Worm (Caenorhabditis elegans) whole organism, mixed stage, embryonic: ENCODE data around the gene F58A4.1.

Source experiments
- M03D4.4 ChIP-seq: sonication (generic microtip); optimal IDR thresholded peaks from 2 replicates; lab custom pipeline; 2017; ENCODE audit warnings: mild to moderate bottlenecking, missing genetic modification characterization, missing compliant biosample characterization
- bed-3 ChIP-seq: fragments of 200-800 bp; sonication (Bioruptor generic); optimal IDR thresholded peaks from 3 replicates; lab custom pipeline; 2018; ENCODE audit warnings: mild to moderate bottlenecking, missing genetic modification characterization, moderate library complexity, missing compliant biosample characterization
- blmp-1 ChIP-seq: fragments of 150-350 bp; optimal IDR thresholded peaks from 2 replicates; lab custom pipeline; 2014; ENCODE audit warnings: missing biosample characterization, missing genetic modification characterization
- ceh-39 ChIP-seq: fragments of 150-350 bp; optimal IDR thresholded peaks from 2 replicates; lab custom pipeline; 2014; ENCODE audit warnings: missing biosample characterization, missing genetic modification characterization
- ceh-43 ChIP-seq: fragments of 200-800 bp; sonication (Bioruptor generic); optimal IDR thresholded peaks from 2 replicates; lab custom pipeline; 2018; ENCODE audit warnings: mild to moderate bottlenecking, missing genetic modification characterization, moderate library complexity, missing compliant biosample characterization
- ceh-83 ChIP-seq: fragments of 200-800 bp; sonication (Bioruptor generic); optimal IDR thresholded peaks from 2 replicates; lab custom pipeline; 2018; ENCODE audit warnings: mild to moderate bottlenecking, missing genetic modification characterization, missing compliant biosample characterization
- ces-1 ChIP-seq: fragments of 150-350 bp; optimal IDR thresholded peaks from 2 replicates; lab custom pipeline; 2014; ENCODE audit warnings: missing biosample characterization, missing genetic modification reagents, missing genetic modification characterization
- cnd-1 ChIP-seq: fragments of 200-800 bp; sonication (Bioruptor generic); optimal IDR thresholded peaks from 2 replicates; lab custom pipeline; 2018; ENCODE audit warnings: mild to moderate bottlenecking, missing genetic modification characterization, missing compliant biosample characterization
- drap-1 ChIP-seq: fragments of 200-800 bp; sonication (Bioruptor generic); optimal IDR thresholded peaks from 3 replicates; lab custom pipeline; 2018; ENCODE audit warnings: mild to moderate bottlenecking, missing genetic modification characterization, missing compliant biosample characterization
- elt-1 ChIP-seq: sonication (generic microtip); optimal IDR thresholded peaks from 2 replicates; lab custom pipeline; 2017; ENCODE audit warnings: missing genetic modification characterization, mild to moderate bottlenecking, missing compliant biosample characterization, antibody characterized with exemption, moderate library complexity, borderline replicate concordance; ENCODE audit not compliant: insufficient read depth
- elt-3 ChIP-seq: fragments of 150-350 bp; optimal IDR thresholded peaks from 2 replicates; lab custom pipeline; 2014; ENCODE audit warnings: missing biosample characterization, missing genetic modification characterization
- flh-1 ChIP-seq: fragments of 200-800 bp; sonication (Bioruptor generic); optimal IDR thresholded peaks from 2 replicates; lab custom pipeline; 2018; ENCODE audit warnings: mild to moderate bottlenecking, missing genetic modification characterization, moderate library complexity, missing compliant biosample characterization
- ham-2 ChIP-seq: fragments of 200-800 bp; sonication (Bioruptor generic); optimal IDR thresholded peaks from 2 replicates; lab custom pipeline; 2018; ENCODE audit warnings: mild to moderate bottlenecking, missing genetic modification characterization, missing compliant biosample characterization
- hlh-1 ChIP-seq: fragments of 150-350 bp; optimal IDR thresholded peaks from 2 replicates; lab custom pipeline; 2014; ENCODE audit warnings: missing biosample characterization, missing genetic modification reagents, missing genetic modification characterization
- lin-13 ChIP-seq: fragments of 150-350 bp; optimal IDR thresholded peaks from 2 replicates; lab custom pipeline; 2014; ENCODE audit warnings: missing biosample characterization, missing genetic modification characterization
- lin-32 ChIP-seq: fragments of 200-800 bp; sonication (Bioruptor generic); optimal IDR thresholded peaks from 2 replicates; lab custom pipeline; 2018; ENCODE audit warnings: mild to moderate bottlenecking, missing genetic modification characterization, missing compliant biosample characterization
- lsy-2 ChIP-seq: fragments of 150-350 bp; optimal IDR thresholded peaks from 2 replicates; lab custom pipeline; 2014; ENCODE audit warnings: missing biosample characterization, missing genetic modification characterization
- mab-5 ChIP-seq: fragments of 150-350 bp; optimal IDR thresholded peaks from 2 replicates; lab custom pipeline; 2014; ENCODE audit warnings: missing biosample characterization, missing genetic modification characterization
- mep-1 ChIP-seq: fragments of 150-350 bp; optimal IDR thresholded peaks from 2 replicates; lab custom pipeline; 2017; ENCODE audit warnings: missing biosample characterization, missing genetic modification reagents, missing genetic modification characterization, inconsistent platforms
- mls-2 ChIP-seq: sonication (generic microtip); optimal IDR thresholded peaks from 2 replicates; lab custom pipeline; 2016; ENCODE audit warnings: mild to moderate bottlenecking, missing genetic modification characterization, moderate library complexity, missing compliant biosample characterization
- nhr-12 ChIP-seq: fragments of 150-350 bp; optimal IDR thresholded peaks from 2 replicates; lab custom pipeline; 2014; ENCODE audit warnings: missing biosample characterization, missing genetic modification characterization
- nhr-2 ChIP-seq: fragments of 150-350 bp; optimal IDR thresholded peaks from 2 replicates; lab custom pipeline; 2014; ENCODE audit warnings: missing biosample characterization, missing genetic modification characterization
- nhr-237 ChIP-seq: fragments of 150-350 bp; optimal IDR thresholded peaks from 2 replicates; lab custom pipeline; 2014; ENCODE audit warnings: missing biosample characterization, missing genetic modification characterization
- nhr-28 ChIP-seq: fragments of 150-350 bp; optimal IDR thresholded peaks from 2 replicates; lab custom pipeline; 2014; ENCODE audit warnings: missing biosample characterization, missing genetic modification characterization
- nhr-76 ChIP-seq: sonication (generic microtip); optimal IDR thresholded peaks from 2 replicates; lab custom pipeline; 2017; ENCODE audit warnings: missing biosample characterization, missing genetic modification characterization
- pha-4 ChIP-seq: fragments of 150-350 bp; optimal IDR thresholded peaks from 2 replicates; lab custom pipeline; 2018; ENCODE audit warnings: missing biosample characterization, missing genetic modification reagents, missing genetic modification characterization
- sem-2 ChIP-seq: fragments of 200-800 bp; sonication (Bioruptor generic); optimal IDR thresholded peaks from 2 replicates; lab custom pipeline; 2018; ENCODE audit warnings: mild to moderate bottlenecking, missing genetic modification characterization, missing compliant biosample characterization
- snpc-4 ChIP-seq: fragments of 150-350 bp; optimal IDR thresholded peaks from 2 replicates; lab custom pipeline; 2014; ENCODE audit warnings: missing biosample characterization, missing genetic modification characterization
- sptf-1 ChIP-seq: sonication (generic microtip); optimal IDR thresholded peaks from 2 replicates; lab custom pipeline; 2017; ENCODE audit warnings: mild to moderate bottlenecking, missing genetic modification characterization, moderate library complexity, missing compliant biosample characterization
- tbx-8 ChIP-seq: fragments of 200-800 bp; sonication (Bioruptor generic); optimal IDR thresholded peaks from 2 replicates; lab custom pipeline; 2018; ENCODE audit warnings: mild to moderate bottlenecking, missing genetic modification characterization, moderate library complexity, missing compliant biosample characterization
- unc-120 ChIP-seq: sonication (generic microtip); optimal IDR thresholded peaks from 2 replicates; lab custom pipeline; 2017; ENCODE audit warnings: missing genetic modification characterization, missing compliant biosample characterization; ENCODE audit not compliant: poor library complexity, severe bottlenecking
- unc-39 ChIP-seq: fragments of 150-350 bp; optimal IDR thresholded peaks from 2 replicates; lab custom pipeline; 2014; ENCODE audit warnings: missing biosample characterization, missing genetic modification characterization
- unc-62 ChIP-seq: fragments of 150-350 bp; optimal IDR thresholded peaks from 2 replicates; lab custom pipeline; 2014; ENCODE audit warnings: missing biosample characterization, missing genetic modification reagents, missing genetic modification characterization
- zip-8 ChIP-seq: fragments of 150-350 bp; optimal IDR thresholded peaks from 2 replicates; lab custom pipeline; 2014; ENCODE audit warnings: missing biosample characterization, missing genetic modification characterization
- ztf-11 ChIP-seq: fragments of 150-350 bp; optimal IDR thresholded peaks from 2 replicates; lab custom pipeline; 2014; ENCODE audit warnings: missing biosample characterization, missing genetic modification characterization

The F58A4.1 gene

DNA sequence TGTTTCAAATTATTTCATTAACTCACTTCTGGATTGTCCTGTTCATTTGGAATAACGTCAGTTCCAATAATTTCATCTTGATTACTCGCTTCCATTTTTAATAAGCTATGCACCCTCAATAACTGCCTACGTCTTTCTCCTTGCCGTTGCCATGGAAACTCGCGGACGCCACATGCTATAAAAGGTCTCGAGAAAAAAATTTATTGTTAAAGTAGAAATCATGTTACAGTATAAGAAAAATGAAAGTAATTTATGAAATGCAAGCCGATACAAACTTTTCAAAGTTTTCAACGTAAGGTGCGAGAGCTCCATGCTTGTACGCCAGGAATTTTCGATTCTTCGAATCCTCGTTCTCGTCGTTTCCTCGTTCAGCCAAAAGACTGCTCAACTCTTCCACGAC is 13.8 kb downstream of the F58A4.1 start, which contains the start of gene bbs-4:
bbs-4 (minus strand) TSS at position 101 of the 400 bp plus-strand sequence.
- TF ChIP-seq tbx-8 (no peak), ceh-39 (tag; lab: Kevin White, UChicago) (no peak), unc-120 (tag; lab: Kevin White, UChicago) (no peak), ceh-83 (GFP tag; lab: Kevin White, UChicago) (no peak), ceh-43 (GFP tag; lab: Kevin White, UChicago) (no peak), ces-1 (GFP tag; lab: Kevin White, UChicago) (no peak), zip-8 (tag; lab: Kevin White, UChicago) (no peak), nhr-76 (tag; lab: Kevin White, UChicago) (no peak), mab-5 (tag; lab: Kevin White, UChicago) (no peak), M03D4.4 (tag; lab: Kevin White, UChicago) (no peak)

DNA sequence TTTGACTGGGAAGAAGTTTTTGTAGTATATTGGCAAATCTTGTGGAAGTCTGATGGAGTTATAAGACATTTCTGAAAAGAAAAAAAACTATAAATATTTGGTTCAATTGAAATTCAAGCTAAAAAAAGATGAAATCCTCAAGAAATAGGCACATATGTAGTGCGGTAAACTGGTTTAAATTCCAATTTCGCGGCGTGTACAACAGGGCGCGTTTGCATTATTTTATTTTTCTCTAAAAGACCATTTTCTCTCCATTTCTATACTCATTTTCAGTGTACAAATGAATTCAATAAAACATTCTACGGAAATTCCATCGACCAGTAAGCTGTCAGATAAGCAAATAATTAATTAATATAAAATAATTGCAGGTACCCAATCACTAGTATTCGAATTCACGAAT is 15.9 kb downstream of the F58A4.1 start, which contains the start of the genes pri-1 and F58A4.6:
pri-1 (minus strand) TSS at position 71 of the 400 bp plus-strand sequence.
F58A4.6 (plus strand) TSS at position 272 of the 400 bp plus-strand sequence.
- TF ChIP-seq nhr-237 (peak; percentile 11), mls-2 (no peak), lsy-2 (tag; lab: Kevin White, UChicago) (peak; percentile 38)

DNA sequence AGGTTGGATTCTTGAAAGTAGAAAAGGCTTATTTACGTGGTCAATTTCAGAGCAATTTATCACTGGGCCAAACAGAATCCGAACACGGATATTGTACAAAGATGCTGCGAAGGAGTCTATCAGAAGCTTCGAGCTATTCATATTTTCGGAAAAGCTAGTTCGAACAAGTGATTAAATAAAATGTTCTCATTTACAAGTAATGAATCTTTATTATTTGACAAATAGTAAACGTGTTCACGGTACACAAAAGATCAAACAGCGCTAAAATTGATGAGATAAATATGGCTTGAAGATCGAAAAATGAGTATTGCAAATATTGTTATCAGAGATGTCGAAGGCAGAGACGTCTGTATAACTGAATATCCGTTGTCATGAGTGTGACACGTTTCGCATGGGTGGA is 16.8 kb downstream of the F58A4.1 start:
- no peak for TF ChIP-seq elt-3
- TF ChIP-seq ztf-11 (tag; lab: Kevin White, UChicago): no peak
- TF ChIP-seq nhr-76 (tag; lab: Kevin White, UChicago): no peak
- no peak for TF ChIP-seq nhr-237
- no peak for TF ChIP-seq unc-120 (tag; lab: Kevin White, UChicago)
- TF ChIP-seq mab-5 (tag; lab: Kevin White, UChicago): no peak
- TF ChIP-seq elt-1 (tag; lab: Kevin White, UChicago): no peak
- TF ChIP-seq lsy-2 (tag; lab: Kevin White, UChicago): no peak
- TF ChIP-seq hlh-1: no peak
- TF ChIP-seq unc-39 (tag; lab: Kevin White, UChicago): no peak
- TF ChIP-seq nhr-12 (tag; lab: Kevin White, UChicago): no peak
- TF ChIP-seq tbx-8: no peak
- no peak for TF ChIP-seq bed-3
- no peak for TF ChIP-seq blmp-1 (tag; lab: Kevin White, UChicago)

DNA sequence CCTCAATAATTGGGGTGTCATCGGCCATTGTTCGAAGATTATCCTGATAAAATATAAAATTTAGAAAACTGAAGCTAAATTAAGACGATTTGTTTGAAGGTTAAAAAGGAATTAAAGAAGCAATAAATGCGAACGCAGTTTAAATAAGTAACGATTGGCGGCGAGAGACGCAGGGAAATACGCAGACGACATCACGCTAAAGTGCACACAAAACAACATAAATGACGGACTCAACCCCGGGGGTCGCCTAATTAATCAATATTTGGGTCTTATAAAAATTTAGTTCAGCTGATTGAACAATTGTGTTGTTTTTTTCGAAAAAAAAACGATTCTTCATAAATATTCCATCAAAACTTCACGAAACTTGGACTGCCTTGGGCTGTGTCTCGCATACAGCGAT is 18.2 kb downstream of the F58A4.1 start, which contains the start of gene hcp-3:
hcp-3 (minus strand) TSS at position 45 of the 400 bp plus-strand sequence.
- no peak for TF ChIP-seq zip-8 (tag; lab: Kevin White, UChicago)
- no peak for TF ChIP-seq drap-1 (GFP tag; lab: Kevin White, UChicago)
- TF ChIP-seq nhr-12 (tag; lab: Kevin White, UChicago): no peak
- peak; percentile 49 for TF ChIP-seq mep-1 (tag; lab: Kevin White, UChicago)
- TF ChIP-seq nhr-237: no peak
- peak; percentile 44 for TF ChIP-seq mls-2
- peak; percentile 68 for TF ChIP-seq ces-1 (GFP tag; lab: Kevin White, UChicago)
- TF ChIP-seq sem-2 (GFP tag; lab: Kevin White, UChicago): no peak
- TF ChIP-seq bed-3: no peak
- TF ChIP-seq flh-1 (GFP tag; lab: Kevin White, UChicago): no peak
- TF ChIP-seq unc-39 (tag; lab: Kevin White, UChicago): no peak
- no peak for TF ChIP-seq mab-5 (tag; lab: Kevin White, UChicago)
- peak; percentile 7 for TF ChIP-seq M03D4.4 (tag; lab: Kevin White, UChicago)
- TF ChIP-seq ham-2 (GFP tag; lab: Kevin White, UChicago): no peak
- no peak for TF ChIP-seq tbx-8
- no peak for TF ChIP-seq sptf-1 (tag; lab: Kevin White, UChicago)
- no peak for TF ChIP-seq ceh-39 (tag; lab: Kevin White, UChicago)
- TF ChIP-seq nhr-2 (tag; lab: Kevin White, UChicago): no peak
- no peak for TF ChIP-seq unc-62 (GFP tag; lab: Kevin White, UChicago)
- no peak for TF ChIP-seq nhr-76 (tag; lab: Kevin White, UChicago)
- no peak for TF ChIP-seq ztf-11 (tag; lab: Kevin White, UChicago)
- no peak for TF ChIP-seq cnd-1
- TF ChIP-seq blmp-1 (tag; lab: Kevin White, UChicago): no peak
- no peak for TF ChIP-seq pha-4 (tag; lab: Kevin White, UChicago)
- TF ChIP-seq elt-3: no peak
- no peak for TF ChIP-seq elt-1 (tag; lab: Kevin White, UChicago)
- no peak for TF ChIP-seq snpc-4
- no peak for TF ChIP-seq ceh-83 (GFP tag; lab: Kevin White, UChicago)
- TF ChIP-seq lin-32 (GFP tag; lab: Kevin White, UChicago): no peak
- TF ChIP-seq nhr-28 (tag; lab: Kevin White, UChicago): no peak
- no peak for TF ChIP-seq hlh-1
- peak; percentile 44 for TF ChIP-seq lin-13 (tag; lab: Kevin White, UChicago)
- TF ChIP-seq lsy-2 (tag; lab: Kevin White, UChicago): peak; percentile 45
- TF ChIP-seq ceh-43 (GFP tag; lab: Kevin White, UChicago): no peak
